Worm (Caenorhabditis elegans) whole organism, L1 larva: ENCODE data around the gene B0334.5.

Experiments used
- C34B4.2 ChIP-seq: sonication (generic microtip); optimal IDR thresholded peaks from 2 replicates; lab custom pipeline; 2017; ENCODE audit warnings: mild to moderate bottlenecking, missing genetic modification characterization, missing compliant biosample characterization
- F16B12.6 ChIP-seq: fragments of 150-350 bp; optimal IDR thresholded peaks from 2 replicates; lab custom pipeline; 2014; ENCODE audit warnings: missing biosample characterization, missing genetic modification characterization
- alr-1 ChIP-seq: fragments of 200-800 bp; sonication (Bioruptor generic); optimal IDR thresholded peaks from 2 replicates; lab custom pipeline; 2018; ENCODE audit warnings: borderline replicate concordance, mild to moderate bottlenecking, missing genetic modification characterization, missing compliant biosample characterization
- aly-2 ChIP-seq: fragments of 150-350 bp; optimal IDR thresholded peaks from 2 replicates; lab custom pipeline; 2014; ENCODE audit warnings: missing biosample characterization, missing genetic modification characterization
- blmp-1 ChIP-seq: fragments of 150-350 bp; optimal IDR thresholded peaks from 2 replicates; lab custom pipeline; 2014; ENCODE audit warnings: missing biosample characterization, missing genetic modification characterization
- ceh-63 ChIP-seq: fragments of 200-800 bp; sonication (Bioruptor generic); optimal IDR thresholded peaks from 2 replicates; lab custom pipeline; 2018; ENCODE audit warnings: mild to moderate bottlenecking, missing genetic modification characterization, missing compliant biosample characterization
- ceh-82 ChIP-seq, 3 experiments: fragments of 150-350 bp in 1 of 3; sonication (generic microtip) in 2 of 3; optimal IDR thresholded peaks; 2 replicates each; lab custom pipeline; 2014 to 2017; ENCODE audit warnings: missing biosample characterization in 3 of 3, missing genetic modification characterization in 3 of 3
- ces-1 ChIP-seq: fragments of 150-350 bp; optimal IDR thresholded peaks from 2 replicates; lab custom pipeline; 2014; ENCODE audit warnings: missing biosample characterization, missing genetic modification reagents, missing genetic modification characterization
- dpl-1 ChIP-seq, 3 experiments: fragments of 150-350 bp in 2 of 3; sonication (generic microtip) in 1 of 3; optimal IDR thresholded peaks; 2 replicates each; lab custom pipeline; 2014 to 2017; ENCODE audit warnings: missing biosample characterization in 3 of 3, missing genetic modification characterization in 3 of 3, missing genetic modification reagents in 3 of 3
- dsc-1 ChIP-seq: sonication (generic microtip); optimal IDR thresholded peaks from 2 replicates; lab custom pipeline; 2016; ENCODE audit warnings: mild to moderate bottlenecking, missing genetic modification characterization, missing compliant biosample characterization
- egl-27 ChIP-seq, 2 experiments: fragments of 150-350 bp in 1 of 2; sonication (generic microtip); optimal IDR thresholded peaks; 3 replicates each; lab custom pipeline; 2017 to 2018; ENCODE audit warnings: missing biosample characterization in 2 of 2, missing genetic modification characterization in 2 of 2, missing genetic modification reagents in 2 of 2
- elt-2 ChIP-seq: sonication (generic microtip); optimal IDR thresholded peaks from 2 replicates; lab custom pipeline; 2016; ENCODE audit warnings: missing genetic modification characterization, mild to moderate bottlenecking, inconsistent platforms, missing compliant biosample characterization, missing genetic modification reagents
- elt-3 ChIP-seq, 6 experiments: fragments of 150-350 bp in 1 of 6; sonication (generic microtip); optimal IDR thresholded peaks; 2 replicates each; lab custom pipeline; 2017 to 2018; ENCODE audit warnings: missing biosample characterization in 6 of 6, missing genetic modification characterization in 6 of 6, inconsistent platforms in 1 of 6
- fkh-10 ChIP-seq: sonication (generic microtip); optimal IDR thresholded peaks from 2 replicates; lab custom pipeline; 2017; ENCODE audit warnings: missing biosample characterization, missing genetic modification reagents, missing genetic modification characterization
- fkh-4 ChIP-seq: sonication (generic microtip); optimal IDR thresholded peaks from 2 replicates; lab custom pipeline; 2016; ENCODE audit warnings: missing compliant biosample characterization, missing genetic modification characterization, borderline replicate concordance
- fkh-8 ChIP-seq: sonication (generic microtip); optimal IDR thresholded peaks from 2 replicates; lab custom pipeline; 2016; ENCODE audit warnings: mild to moderate bottlenecking, missing genetic modification characterization, missing compliant biosample characterization
- grh-1 ChIP-seq: fragments of 200-800 bp; sonication (Bioruptor generic); IDR thresholded peaks from 2 replicates; pipeline ENCODE4 v1.3.6; 2022; ENCODE audit warnings: missing genetic modification reagents, missing genetic modification characterization, missing compliant biosample characterization
- hlh-17 ChIP-seq: fragments of 200-800 bp; sonication (Bioruptor generic); optimal IDR thresholded peaks from 2 replicates; lab custom pipeline; 2018; ENCODE audit warnings: missing genetic modification characterization, mild to moderate bottlenecking, missing compliant biosample characterization, moderate library complexity, borderline replicate concordance
- hlh-4 ChIP-seq: sonication (generic microtip); optimal IDR thresholded peaks from 2 replicates; lab custom pipeline; 2016; ENCODE audit warnings: mild to moderate bottlenecking, missing genetic modification characterization, missing compliant biosample characterization
- hpl-2 ChIP-seq: fragments of 150-350 bp; optimal IDR thresholded peaks from 2 replicates; lab custom pipeline; 2014; ENCODE audit warnings: missing biosample characterization, missing genetic modification reagents, missing genetic modification characterization
- isw-1 ChIP-seq: fragments of 200-800 bp; sonication (Bioruptor generic); IDR thresholded peaks from 2 replicates; pipeline ENCODE4 v1.3.6; 2022; ENCODE audit warnings: missing genetic modification characterization, missing compliant biosample characterization
- jun-1 ChIP-seq: fragments of 150-350 bp; optimal IDR thresholded peaks from 2 replicates; lab custom pipeline; 2014; ENCODE audit warnings: missing biosample characterization, missing genetic modification reagents, missing genetic modification characterization
- lin-13 ChIP-seq: fragments of 150-350 bp; optimal IDR thresholded peaks from 2 replicates; lab custom pipeline; 2014; ENCODE audit warnings: missing biosample characterization, missing genetic modification reagents, missing genetic modification characterization
- lin-15B ChIP-seq: fragments of 150-350 bp; sonication (generic microtip); optimal IDR thresholded peaks from 3 replicates; lab custom pipeline; 2014; ENCODE audit warnings: missing biosample characterization, missing genetic modification characterization
- lin-35 ChIP-seq, 2 experiments: fragments of 150-350 bp; optimal IDR thresholded peaks; 2 replicates each; lab custom pipeline; 2014; ENCODE audit warnings: missing biosample characterization in 2 of 2, missing genetic modification characterization in 2 of 2, missing genetic modification reagents in 2 of 2
- lin-39 ChIP-seq: fragments of 150-350 bp; optimal IDR thresholded peaks from 2 replicates; lab custom pipeline; 2014; ENCODE audit warnings: missing biosample characterization, missing genetic modification reagents, missing genetic modification characterization
- lir-3 ChIP-seq: sonication (generic microtip); optimal IDR thresholded peaks from 2 replicates; lab custom pipeline; 2016; ENCODE audit warnings: mild to moderate bottlenecking, missing genetic modification characterization, moderate library complexity, missing compliant biosample characterization; ENCODE audit not compliant: poor library complexity
- mdl-1 ChIP-seq, 2 experiments: fragments of 150-350 bp; optimal IDR thresholded peaks; 2 replicates each; lab custom pipeline; 2014 to 2017; ENCODE audit warnings: missing biosample characterization in 2 of 2, missing genetic modification characterization in 2 of 2, inconsistent platforms in 1 of 2
- nhr-11 ChIP-seq: fragments of 150-350 bp; optimal IDR thresholded peaks from 2 replicates; lab custom pipeline; 2014; ENCODE audit warnings: missing biosample characterization, missing genetic modification characterization
- nhr-20 ChIP-seq: sonication (generic microtip); optimal IDR thresholded peaks from 2 replicates; lab custom pipeline; 2016; ENCODE audit warnings: mild to moderate bottlenecking, missing genetic modification characterization, missing compliant biosample characterization
- nhr-237 ChIP-seq: fragments of 150-350 bp; optimal IDR thresholded peaks from 2 replicates; lab custom pipeline; 2014; ENCODE audit warnings: missing biosample characterization, missing genetic modification characterization
- nhr-47 ChIP-seq: sonication (generic microtip); optimal IDR thresholded peaks from 2 replicates; lab custom pipeline; 2016; ENCODE audit warnings: mild to moderate bottlenecking, missing genetic modification characterization, moderate library complexity, missing compliant biosample characterization
- nhr-71 ChIP-seq: sonication (generic microtip); optimal IDR thresholded peaks from 2 replicates; lab custom pipeline; 2016; ENCODE audit warnings: mild to moderate bottlenecking, missing genetic modification characterization, moderate library complexity, missing compliant biosample characterization
- nhr-76 ChIP-seq: sonication (generic microtip); optimal IDR thresholded peaks from 2 replicates; lab custom pipeline; 2017; ENCODE audit warnings: missing biosample characterization, missing genetic modification characterization
- nhr-77 ChIP-seq: fragments of 150-350 bp; optimal IDR thresholded peaks from 2 replicates; lab custom pipeline; 2014; ENCODE audit warnings: missing biosample characterization, missing genetic modification characterization
- nhr-84 ChIP-seq: sonication (generic microtip); optimal IDR thresholded peaks from 2 replicates; lab custom pipeline; 2017; ENCODE audit warnings: missing biosample characterization, missing genetic modification characterization
- pag-3 ChIP-seq: sonication (generic microtip); optimal IDR thresholded peaks from 2 replicates; lab custom pipeline; 2017; ENCODE audit warnings: missing genetic modification characterization, mild to moderate bottlenecking, missing compliant biosample characterization, antibody characterized with exemption, borderline replicate concordance; ENCODE audit not compliant: insufficient read depth
- rnt-1 ChIP-seq: sonication (generic microtip); optimal IDR thresholded peaks from 2 replicates; lab custom pipeline; 2016; ENCODE audit warnings: mild to moderate bottlenecking, missing genetic modification characterization, moderate library complexity, missing compliant biosample characterization
- snu-23 ChIP-seq: sonication (generic microtip); optimal IDR thresholded peaks from 2 replicates; lab custom pipeline; 2016; ENCODE audit warnings: missing genetic modification characterization, missing compliant biosample characterization
- sox-4 ChIP-seq: sonication (generic microtip); optimal IDR thresholded peaks from 2 replicates; lab custom pipeline; 2016; ENCODE audit warnings: missing genetic modification characterization, missing compliant biosample characterization
- sup-37 ChIP-seq: fragments of 200-800 bp; sonication (Bioruptor generic); optimal IDR thresholded peaks from 2 replicates; lab custom pipeline; 2018; ENCODE audit warnings: mild to moderate bottlenecking, missing genetic modification characterization, missing compliant biosample characterization
- swsn-7 ChIP-seq: sonication (generic microtip); optimal IDR thresholded peaks from 2 replicates; lab custom pipeline; 2016; ENCODE audit warnings: missing genetic modification characterization, missing compliant biosample characterization
- tlp-1 ChIP-seq: fragments of 150-350 bp; optimal IDR thresholded peaks from 2 replicates; lab custom pipeline; 2014; ENCODE audit warnings: missing biosample characterization, missing genetic modification characterization
- unc-130 ChIP-seq: fragments of 150-350 bp; optimal IDR thresholded peaks from 2 replicates; lab custom pipeline; 2017; ENCODE audit warnings: missing biosample characterization, missing genetic modification characterization, inconsistent platforms
- unc-30 ChIP-seq: sonication (generic microtip); optimal IDR thresholded peaks from 2 replicates; lab custom pipeline; 2017; ENCODE audit warnings: missing biosample characterization, missing genetic modification characterization
- unc-98 ChIP-seq: fragments of 200-800 bp; sonication (Bioruptor generic); IDR thresholded peaks from 2 replicates; pipeline ENCODE4 v1.3.6; 2022; ENCODE audit warnings: missing genetic modification characterization, missing compliant biosample characterization
- xbp-1 ChIP-seq: sonication (generic microtip); optimal IDR thresholded peaks from 2 replicates; lab custom pipeline; 2016; ENCODE audit warnings: missing genetic modification characterization, missing compliant biosample characterization
- zag-1 ChIP-seq: fragments of 150-350 bp; optimal IDR thresholded peaks from 2 replicates; lab custom pipeline; 2014; ENCODE audit warnings: missing biosample characterization, missing genetic modification characterization
- zip-4 ChIP-seq: fragments of 200-800 bp; sonication (Bioruptor generic); optimal IDR thresholded peaks from 2 replicates; lab custom pipeline; 2018; ENCODE audit warnings: mild to moderate bottlenecking, missing genetic modification characterization, moderate library complexity, missing compliant biosample characterization
- ztf-11 ChIP-seq, 2 experiments: sonication (generic microtip); optimal IDR thresholded peaks; 2 replicates each; lab custom pipeline; 2016 to 2017; ENCODE audit warnings: missing genetic modification characterization in 2 of 2, missing biosample characterization in 1 of 2, missing compliant biosample characterization in 1 of 2

B0334.5 gene

DNA sequence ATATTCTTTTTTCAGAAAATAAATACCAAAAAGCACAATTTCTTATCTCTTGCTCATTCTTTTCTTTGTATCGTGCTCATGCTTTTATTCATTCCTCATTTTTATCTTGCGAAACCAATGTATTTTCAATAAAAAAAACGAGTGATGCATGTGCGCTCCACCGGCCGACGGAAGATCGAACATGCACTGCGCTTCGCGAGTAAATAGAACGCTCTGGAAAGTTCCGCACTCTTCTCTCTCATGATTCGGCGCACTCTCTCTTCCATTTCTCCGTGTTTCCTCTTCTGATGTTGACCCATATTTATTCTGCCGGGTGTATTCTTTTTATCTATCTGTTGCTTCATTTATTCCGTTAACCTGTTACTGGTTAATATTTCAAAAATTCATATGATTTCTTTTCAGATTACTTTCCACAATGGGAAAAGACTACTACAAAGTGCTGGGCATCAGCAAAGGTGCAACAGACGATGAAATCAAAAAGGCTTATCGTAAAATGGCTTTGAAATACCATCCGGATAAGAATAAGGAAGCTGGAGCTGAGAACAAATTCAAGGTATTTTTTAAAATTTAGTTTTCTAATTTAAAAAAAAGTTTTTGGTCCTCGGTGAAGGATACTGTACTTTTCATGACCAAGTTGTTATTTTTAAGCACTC is 48.0 kb downstream of the B0334.5 start, which contains the start of gene dnj-13 (continued):
- TF ChIP-seq F16B12.6 (peak; percentile 27), nhr-84 (tag; lab: Kevin White, UChicago) (no peak), ztf-11 (tag; optimal IDR thresholded peaks at IDR 0.05; lab: Kevin White, UChicago) (peak in 1 of 2 experiments; percentile 88), fkh-10 (peak; percentile 77), zag-1 (no peak), zip-4 (GFP tag; lab: Kevin White, UChicago) (peak; percentile 93), pag-3 (tag; lab: Kevin White, UChicago) (no peak), snu-23 (GFP tag; lab: Kevin White, UChicago) (peak; percentile 100), hpl-2 (GFP tag; lab: Kevin White, UChicago) (peak; percentile 22), hlh-4 (no peak), jun-1 (peak; percentile 94), lin-13 (GFP tag; lab: Kevin White, UChicago) (peak; percentile 93), elt-3 (tag; optimal IDR thresholded peaks at IDR 0.05; lab: Kevin White, UChicago) (peak in 3 of 6 experiments; percentile 79 to 93 (median 85)), aly-2 (peak; percentile 74), hlh-17 (no peak), ceh-82 (tag; optimal IDR thresholded peaks at IDR 0.05; lab: Kevin White, UChicago) (peak; percentile 92 to 97 (median 94)), lir-3 (tag; lab: Kevin White, UChicago) (peak; percentile 85), fkh-8 (tag; lab: Kevin White, UChicago) (peak; percentile 99), alr-1 (tag; lab: Kevin White, UChicago) (no peak), blmp-1 (tag; lab: Kevin White, UChicago) (peak; percentile 87), nhr-71 (tag; lab: Kevin White, UChicago) (peak; percentile 98), unc-30 (tag; lab: Kevin White, UChicago) (peak; percentile 10), sup-37 (GFP tag; lab: Kevin White, UChicago) (peak; percentile 87), fkh-4 (tag; lab: Kevin White, UChicago) (peak; percentile 55), unc-130 (tag; lab: Kevin White, UChicago) (peak; percentile 81), swsn-7 (tag; lab: Kevin White, UChicago) (peak; percentile 99), isw-1 (GFP tag; lab: Robert Waterston, UW) (peak; percentile 95), tlp-1 (tag; lab: Kevin White, UChicago) (peak; percentile 45), C34B4.2 (peak; percentile 50), nhr-76 (peak; percentile 64), dsc-1 (tag; lab: Kevin White, UChicago) (peak; percentile 99), grh-1 (GFP tag; lab: Robert Waterston, UW) (peak; percentile 95), elt-2 (tag; lab: Kevin White, UChicago) (peak; percentile 87), nhr-47 (tag; lab: Kevin White, UChicago) (peak; percentile 98), sox-4 (tag; lab: Kevin White, UChicago) (peak; percentile 83), egl-27 (tag; optimal IDR thresholded peaks at IDR 0.05; lab: Kevin White, UChicago) (no peak), mdl-1 (tag; optimal IDR thresholded peaks at IDR 0.05; lab: Kevin White, UChicago) (peak in 1 of 2 experiments; percentile 92), dpl-1 (GFP tag; optimal IDR thresholded peaks at IDR 0.05; lab: Kevin White, UChicago) (peak; percentile 74 to 81 (median 79)), ceh-63 (GFP tag; lab: Kevin White, UChicago) (no peak), nhr-77 (tag; lab: Kevin White, UChicago) (peak; percentile 91), rnt-1 (tag; lab: Kevin White, UChicago) (peak; percentile 88), lin-35 (GFP tag; optimal IDR thresholded peaks at IDR 0.05; lab: Kevin White, UChicago) (peak; percentile 85 to 89), nhr-237 (tag; lab: Kevin White, UChicago) (peak; percentile 92), xbp-1 (peak; percentile 96), lin-15B (tag; lab: Kevin White, UChicago) (peak; percentile 84), nhr-11 (tag; lab: Kevin White, UChicago) (peak; percentile 78), ces-1 (no peak), nhr-20 (tag; lab: Kevin White, UChicago) (peak; percentile 99), unc-98 (peak; percentile 50; the same call in 1 of the 2 replicates), lin-39 (peak; percentile 77)
